Worm (Caenorhabditis elegans): ENCODE measurements around the gene C04C3.7.
A peak's percentile ranks its signal among the peaks of the same experiment; 100 is the strongest.

C04C3.7 gene

DNA sequence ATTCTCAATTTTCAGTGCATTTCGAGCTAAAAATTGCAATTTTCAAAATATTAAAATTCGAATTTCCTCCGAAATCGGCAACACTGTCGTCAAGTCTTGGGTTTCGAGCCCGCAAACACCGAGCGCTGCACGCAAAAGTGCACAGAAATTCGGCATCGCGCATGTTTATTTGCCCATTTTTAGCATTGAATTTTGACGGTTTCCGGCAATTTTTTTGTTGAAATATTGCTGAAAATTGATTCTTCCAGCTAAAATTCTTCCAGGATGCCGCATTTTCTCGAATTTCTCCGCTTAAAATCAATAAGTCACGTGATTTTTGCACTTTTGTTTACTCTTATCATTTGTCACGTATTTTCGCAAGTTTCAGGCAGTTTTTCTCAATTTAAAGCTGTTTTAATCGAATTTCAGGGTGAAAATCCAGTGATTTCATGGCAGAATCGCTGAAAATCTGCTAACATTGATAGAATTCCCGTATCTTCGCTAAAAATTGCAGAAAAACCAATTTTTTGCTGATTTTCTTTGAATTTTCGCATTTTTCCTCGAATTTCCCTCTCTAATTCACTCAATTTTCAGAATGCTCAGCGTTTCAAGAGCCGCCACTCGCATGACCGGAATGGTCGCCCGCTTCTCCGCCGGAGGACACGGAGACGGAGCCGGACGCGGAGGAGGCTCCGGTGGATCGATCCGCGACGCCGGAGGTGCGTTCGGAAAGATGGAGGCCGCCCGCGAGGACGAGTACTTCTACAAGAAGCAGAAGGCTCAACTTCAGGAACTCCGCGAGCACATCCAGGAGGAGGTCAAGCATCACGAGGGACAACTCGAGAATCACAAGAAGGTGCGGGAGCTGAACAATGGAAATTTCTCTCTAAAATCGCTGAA is 47.7 kb downstream of the C04C3.7 start, which contains the start of gene mai-2 (continued):
- TF ChIP-seq ama-1 (optimal IDR thresholded peaks at IDR 0.05) = peak; percentile 82
- TF ChIP-seq ceh-9 (tag; optimal IDR thresholded peaks at IDR 0.05) = no peak
- no peak for TF ChIP-seq nhr-43 (tag; optimal IDR thresholded peaks at IDR 0.05; ENCODE audit: poor library complexity, severe bottlenecking)
- peak; percentile 56 for TF ChIP-seq nhr-23 (tag; optimal IDR thresholded peaks at IDR 0.05)
- no peak for TF ChIP-seq nhr-76 (tag; optimal IDR thresholded peaks at IDR 0.05)
- no peak for TF ChIP-seq nhr-237 (tag; optimal IDR thresholded peaks at IDR 0.05)
- no peak for TF ChIP-seq nhr-12 (tag; optimal IDR thresholded peaks at IDR 0.05)

DNA sequence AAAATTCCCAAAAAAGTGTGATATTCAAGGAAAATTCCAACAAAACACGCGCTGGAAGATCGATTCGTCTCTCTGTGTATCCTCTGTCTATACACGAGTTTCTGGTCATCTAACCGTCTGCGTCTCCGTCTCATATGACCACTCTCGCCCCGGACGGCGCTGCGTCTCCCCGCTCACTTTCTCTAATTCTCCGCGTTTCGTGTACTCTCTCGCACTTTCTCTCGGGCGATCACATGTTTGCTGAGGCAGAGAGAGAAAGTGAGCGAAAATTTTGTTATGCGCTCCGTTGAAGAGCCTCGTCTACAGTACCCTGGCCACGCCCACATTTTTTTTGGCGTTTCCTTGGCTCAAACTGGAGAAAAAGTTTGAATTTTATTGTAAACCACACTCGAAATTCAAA is 48.7 kb downstream of the C04C3.7 start:
- no peak for TF ChIP-seq elt-3 (tag; optimal IDR thresholded peaks at IDR 0.05)
- no peak for TF ChIP-seq aly-2 (tag; optimal IDR thresholded peaks at IDR 0.05)
- TF ChIP-seq hmg-11 (tag; optimal IDR thresholded peaks at IDR 0.05) = peak; percentile 95
- peak; percentile 89 for TF ChIP-seq lsy-12 (tag; optimal IDR thresholded peaks at IDR 0.05)
- TF ChIP-seq fkh-2 (tag; optimal IDR thresholded peaks at IDR 0.05) = no peak
- no peak for TF ChIP-seq daf-12 (tag; optimal IDR thresholded peaks at IDR 0.05)
- TF ChIP-seq pqm-1 (tag; optimal IDR thresholded peaks at IDR 0.05) = peak; percentile 54
- TF ChIP-seq nhr-237 (tag; optimal IDR thresholded peaks at IDR 0.05) = no peak
- peak; percentile 8 for TF ChIP-seq egl-27 (tag; optimal IDR thresholded peaks at IDR 0.05)
- peak; percentile 90 for TF ChIP-seq pha-4 (tag; optimal IDR thresholded peaks at IDR 0.05)
- peak; percentile 60 for TF ChIP-seq skn-1 (tag; optimal IDR thresholded peaks at IDR 0.05)
- TF ChIP-seq eor-1 (tag; optimal IDR thresholded peaks at IDR 0.05) = peak in 1 of 2 experiments; percentile 19
- TF ChIP-seq elt-1 (tag; optimal IDR thresholded peaks at IDR 0.05) = peak; percentile 51
- no peak for TF ChIP-seq nhr-11 (tag; optimal IDR thresholded peaks at IDR 0.05)
- peak; percentile 63 for TF ChIP-seq R02D3.7 (tag; optimal IDR thresholded peaks at IDR 0.05)
- TF ChIP-seq ceh-28 (tag; optimal IDR thresholded peaks at IDR 0.05) = peak; percentile 89
- no peak for TF ChIP-seq unc-62 (GFP tag; optimal IDR thresholded peaks at IDR 0.05)
- TF ChIP-seq nhr-43 (tag; optimal IDR thresholded peaks at IDR 0.05; ENCODE audit: poor library complexity, severe bottlenecking) = peak; percentile 82
- peak; percentile 78 for TF ChIP-seq jun-1 (tag; optimal IDR thresholded peaks at IDR 0.05)
- TF ChIP-seq nhr-77 (tag; optimal IDR thresholded peaks at IDR 0.05) = no peak
- no peak for TF ChIP-seq ama-1 (optimal IDR thresholded peaks at IDR 0.05)
- peak; percentile 37 for TF ChIP-seq ceh-82 (tag; optimal IDR thresholded peaks at IDR 0.05)
- peak; percentile 64 for TF ChIP-seq fkh-10 (GFP tag; optimal IDR thresholded peaks at IDR 0.05)
- no peak for TF ChIP-seq nhr-28 (tag; optimal IDR thresholded peaks at IDR 0.05)
- TF ChIP-seq ztf-11 (tag; optimal IDR thresholded peaks at IDR 0.05) = no peak
- TF ChIP-seq ZK546.5 (tag; optimal IDR thresholded peaks at IDR 0.05) = no peak
- peak; percentile 87 for TF ChIP-seq nhr-25 (tag; optimal IDR thresholded peaks at IDR 0.05)
- no peak for TF ChIP-seq zag-1 (tag; optimal IDR thresholded peaks at IDR 0.05)
- peak; percentile 71 for TF ChIP-seq mdl-1 (tag; optimal IDR thresholded peaks at IDR 0.05)
- no peak for TF ChIP-seq nhr-76 (tag; optimal IDR thresholded peaks at IDR 0.05)
- no peak for TF ChIP-seq ceh-16 (tag; optimal IDR thresholded peaks at IDR 0.05)
- TF ChIP-seq tbx-2 (tag; optimal IDR thresholded peaks at IDR 0.05) = peak; percentile 72
- no peak for TF ChIP-seq ceh-9 (tag; optimal IDR thresholded peaks at IDR 0.05)
- peak; percentile 81 for TF ChIP-seq nhr-23 (tag; optimal IDR thresholded peaks at IDR 0.05)
- no peak for TF ChIP-seq sea-2 (GFP tag; optimal IDR thresholded peaks at IDR 0.05)
- no peak for TF ChIP-seq nhr-12 (tag; optimal IDR thresholded peaks at IDR 0.05)
- TF ChIP-seq mml-1 (tag; optimal IDR thresholded peaks at IDR 0.05) = no peak
- no peak for TF ChIP-seq fos-1 (tag; optimal IDR thresholded peaks at IDR 0.05)
- peak; percentile 73 for TF ChIP-seq elt-2 (tag; optimal IDR thresholded peaks at IDR 0.05)
- no peak for TF ChIP-seq unc-39 (tag; optimal IDR thresholded peaks at IDR 0.05)
- TF ChIP-seq nhr-67 (tag; optimal IDR thresholded peaks at IDR 0.05) = no peak
- peak; percentile 38 for TF ChIP-seq lin-39 (tag; optimal IDR thresholded peaks at IDR 0.05)
- peak; percentile 16 for TF ChIP-seq snpc-4 (tag; optimal IDR thresholded peaks at IDR 0.05)
- TF ChIP-seq lin-15B (tag; optimal IDR thresholded peaks at IDR 0.05) = peak; percentile 85
- peak; percentile 98 for TF ChIP-seq nfya-1 (tag; optimal IDR thresholded peaks at IDR 0.05; ENCODE audit: insufficient read depth)
- no peak for TF ChIP-seq ztf-4 (tag; optimal IDR thresholded peaks at IDR 0.05)
- TF ChIP-seq egl-5 (tag; optimal IDR thresholded peaks at IDR 0.05) = peak; percentile 9
